Worm (Caenorhabditis elegans) whole organism, L4/young adult: ENCODE data around the gene atp-4.

ENCODE experiments used
- W03F9.2 ChIP-seq: fragments of 150-350 bp; optimal IDR thresholded peaks from 2 replicates; lab custom pipeline; 2014; ENCODE audit warnings: missing biosample characterization, missing genetic modification characterization
- dao-5 ChIP-seq: sonication (generic microtip); optimal IDR thresholded peaks from 2 replicates; lab custom pipeline; 2016; ENCODE audit warnings: missing genotype, missing genetic modification characterization, moderate library complexity, missing compliant biosample characterization
- him-1 ChIP-seq: sonication (generic microtip); optimal IDR thresholded peaks from 2 replicates; lab custom pipeline; 2016; ENCODE audit warnings: missing genotype, missing genetic modification reagents, missing genetic modification characterization, missing compliant biosample characterization

The atp-4 gene

DNA sequence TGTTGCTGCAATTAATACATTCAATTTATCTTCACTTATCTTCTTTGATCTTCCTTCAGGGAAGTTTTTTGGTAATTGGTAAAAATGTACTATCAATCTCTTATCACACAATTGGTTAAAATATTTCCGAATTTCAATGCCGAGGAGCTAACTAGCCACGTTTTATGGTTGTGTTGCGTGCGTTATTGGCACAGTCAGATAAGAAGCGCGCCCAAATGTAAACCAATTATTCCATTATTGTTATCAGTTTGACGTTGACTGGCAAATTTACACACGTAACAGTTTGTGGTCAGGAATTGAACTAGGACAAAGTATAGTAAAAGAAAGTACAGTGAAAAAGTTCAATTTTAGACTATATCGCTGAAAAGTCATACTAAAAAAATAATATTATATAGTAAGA, 19.3 kb downstream of the atp-4 start:
- TF ChIP-seq him-1 (tag; lab: Kevin White, UChicago) (no peak), dao-5 (tag; lab: Kevin White, UChicago) (no peak), W03F9.2 (tag; lab: Kevin White, UChicago) (no peak)

ce11 chrV:6400950-6401551, 25.9 kb downstream of the atp-4 start:
- TF ChIP-seq him-1 (tag; lab: Kevin White, UChicago) (no peak), dao-5 (tag; lab: Kevin White, UChicago) (no peak), W03F9.2 (tag; lab: Kevin White, UChicago) (no peak)

- TF ChIP-seq dao-5 (tag; lab: Kevin White, UChicago) = no peak
Observed at ce11 chrV:6400528-6400927, 26.4 kb downstream of the atp-4 start.

DNA sequence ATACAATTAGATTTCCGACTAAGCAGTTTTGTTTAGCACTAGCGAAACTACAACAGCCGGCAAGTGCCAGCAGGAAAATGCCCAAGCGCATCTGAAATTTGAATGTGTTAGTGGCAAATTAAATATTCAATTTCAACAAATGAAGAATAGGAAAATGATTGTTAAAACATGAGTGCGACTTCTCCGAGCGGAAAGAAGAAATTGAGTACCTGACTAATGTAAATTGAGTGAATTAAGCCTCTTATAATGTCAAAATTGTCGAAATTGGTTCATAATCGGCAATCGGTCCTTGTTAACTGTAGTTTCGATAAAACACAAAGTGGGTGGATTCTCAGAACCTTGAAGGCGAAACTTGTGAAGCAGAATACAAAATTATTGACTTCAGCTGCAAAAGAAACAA, 27.1 kb downstream of the atp-4 start, which contains the start of gene gfi-1:
Gene gfi-1 (minus strand): TSS at position 101 of the 400 bp plus-strand sequence.
- no peak for TF ChIP-seq him-1 (tag; lab: Kevin White, UChicago)
- no peak for TF ChIP-seq W03F9.2 (tag; lab: Kevin White, UChicago)
- TF ChIP-seq dao-5 (tag; lab: Kevin White, UChicago) = no peak

DNA sequence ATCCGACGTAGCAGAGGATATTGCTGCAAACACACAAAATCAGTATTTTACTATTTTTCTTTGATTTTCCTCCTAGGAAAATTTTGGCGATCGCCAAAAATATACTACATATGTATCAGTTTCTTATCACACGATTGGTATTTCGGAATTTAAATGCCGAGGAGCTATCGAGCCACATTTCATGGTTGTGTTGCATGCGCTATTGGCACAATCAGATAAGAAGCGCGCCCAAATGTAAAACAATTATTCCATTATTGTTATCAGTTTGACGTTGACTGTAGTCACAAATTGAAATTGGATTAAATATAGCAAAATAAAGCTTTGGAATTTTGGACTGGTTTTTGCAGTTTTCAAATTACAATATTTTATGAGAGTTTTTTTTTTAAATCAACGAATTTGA, 28.0 kb downstream of the atp-4 start:
- TF ChIP-seq W03F9.2 (tag; lab: Kevin White, UChicago) (no peak), dao-5 (tag; lab: Kevin White, UChicago) (no peak), him-1 (tag; lab: Kevin White, UChicago) (no peak)

- TF ChIP-seq him-1 (tag; lab: Kevin White, UChicago) (no peak), W03F9.2 (tag; lab: Kevin White, UChicago) (no peak), dao-5 (tag; lab: Kevin White, UChicago) (no peak)
Observed at ce11 chrV:6390163-6390562, 36.7 kb downstream of the atp-4 start, which contains the start of gene F57F4.1. F57F4.1 (plus strand) TSS chrV:6390463.

ce11 chrV:6389634-6390033, 37.3 kb downstream of the atp-4 start, which contains the start of gene F57F4.2:
F57F4.2 (minus strand) TSS chrV:6389734.
- TF ChIP-seq him-1 (tag; lab: Kevin White, UChicago) = no peak
- no peak for TF ChIP-seq W03F9.2 (tag; lab: Kevin White, UChicago)
- TF ChIP-seq dao-5 (tag; lab: Kevin White, UChicago) = no peak

ce11 chrV:6385677-6386276, 41.1 kb downstream of the atp-4 start:
- TF ChIP-seq him-1 (tag; lab: Kevin White, UChicago) (no peak), dao-5 (tag; lab: Kevin White, UChicago) (no peak), W03F9.2 (tag; lab: Kevin White, UChicago) (no peak)
